Fruit fly (Drosophila melanogaster) whole organism, wandering third instar larva: Measurements from ENCODE around the gene CG13949.

Source experiments
- Abd-B ChIP-seq: fragments of >200 bp; optimal IDR thresholded peaks from 2 replicates; lab custom pipeline; 2017; ENCODE audit warnings: missing biosample characterization, missing genetic modification characterization
- CG32264 ChIP-seq: fragments of 200-800 bp; sonication (Bioruptor generic); optimal IDR thresholded peaks from 2 replicates; lab custom pipeline; 2016; ENCODE audit warnings: missing biosample characterization, missing genetic modification characterization
- CG9705 ChIP-seq: fragments of 200-800 bp; sonication (Bioruptor generic); optimal IDR thresholded peaks from 2 replicates; lab custom pipeline; 2018; ENCODE audit warnings: missing biosample characterization, mild to moderate bottlenecking, missing genetic modification characterization
- CrebA ChIP-seq: fragments of 200-800 bp; sonication (Bioruptor generic); optimal IDR thresholded peaks from 2 replicates; lab custom pipeline; 2016; ENCODE audit warnings: missing biosample characterization, mild to moderate bottlenecking, missing genetic modification characterization, borderline replicate concordance
- Dfd ChIP-seq: fragments of >200 bp; optimal IDR thresholded peaks from 2 replicates; lab custom pipeline; 2017; ENCODE audit warnings: missing biosample characterization, missing genetic modification characterization
- Dif ChIP-seq: fragments of 200-275, 200-300 bp; sonication (Bioruptor generic); optimal IDR thresholded peaks from 2 replicates; lab custom pipeline; 2018; ENCODE audit warnings: missing biosample characterization, missing genetic modification characterization; ENCODE audit not compliant: partially characterized antibody
- GATAd ChIP-seq: sonication (Bioruptor generic); optimal IDR thresholded peaks from 2 replicates; lab custom pipeline; 2016; ENCODE audit warnings: missing biosample characterization, missing genetic modification characterization
- HLH106 ChIP-seq: fragments of 200-800 bp; optimal IDR thresholded peaks from 3 replicates; lab custom pipeline; 2019; ENCODE audit warnings: missing biosample characterization, mild to moderate bottlenecking, missing genetic modification characterization, moderate library complexity
- Hnf4 ChIP-seq: fragments of 200-800 bp; sonication (Bioruptor generic); optimal IDR thresholded peaks from 2 replicates; lab custom pipeline; 2016; ENCODE audit warnings: missing biosample characterization, mild to moderate bottlenecking, missing genetic modification characterization
- Hr78 ChIP-seq: fragments of >200 bp; optimal IDR thresholded peaks from 2 replicates; lab custom pipeline; 2017; ENCODE audit warnings: missing biosample characterization, missing genetic modification characterization
- Hr83 ChIP-seq: fragments of 200-300 bp; sonication (Bioruptor generic); optimal IDR thresholded peaks from 2 replicates; lab custom pipeline; 2016; ENCODE audit warnings: missing biosample characterization, mild to moderate bottlenecking, missing genetic modification characterization, moderate library complexity; ENCODE audit not compliant: poor library complexity, severe bottlenecking
- Jra ChIP-seq: sonication (Bioruptor generic); optimal IDR thresholded peaks from 2 replicates; lab custom pipeline; 2016; ENCODE audit warnings: missing biosample characterization, missing genetic modification characterization
- Mio ChIP-seq: sonication (Bioruptor generic); optimal IDR thresholded peaks from 2 replicates; lab custom pipeline; 2016; ENCODE audit warnings: missing biosample characterization, missing genetic modification characterization
- Myc ChIP-seq: fragments of >200 bp; optimal IDR thresholded peaks from 2 replicates; lab custom pipeline; 2017
- N ChIP-seq: fragments of >200 bp; optimal IDR thresholded peaks from 2 replicates; lab custom pipeline; 2018; ENCODE audit warnings: missing biosample characterization, missing external identifiers, missing genetic modification characterization
- OdsH ChIP-seq: fragments of 200-800 bp; sonication (Bioruptor generic); optimal IDR thresholded peaks from 2 replicates; lab custom pipeline; 2016; ENCODE audit warnings: missing biosample characterization, mild to moderate bottlenecking, missing genetic modification characterization
- Rel ChIP-seq, 2 experiments: fragments of 200-800 bp; sonication (Bioruptor generic) in 1 of 2; optimal IDR thresholded peaks; 2 replicates in 1 of 2; 3 replicates in 1 of 2; lab custom pipeline; 2016 to 2019; ENCODE audit warnings: mild to moderate bottlenecking in 2 of 2, missing biosample characterization in 2 of 2, missing genetic modification characterization in 2 of 2, moderate library complexity in 1 of 2
- Sp1 ChIP-seq: fragments of 200-800 bp; sonication (Bioruptor generic); optimal IDR thresholded peaks from 3 replicates; lab custom pipeline; 2019; ENCODE audit warnings: missing biosample characterization, mild to moderate bottlenecking, missing genetic modification characterization, moderate library complexity
- Vsx2 ChIP-seq: fragments of 200-300, 225-300 bp; sonication (Bioruptor generic); optimal IDR thresholded peaks from 2 replicates; lab custom pipeline; 2018; ENCODE audit warnings: missing biosample characterization, missing genetic modification characterization; ENCODE audit not compliant: partially characterized antibody
- br ChIP-seq: fragments of 200-800 bp; sonication (Bioruptor generic); optimal IDR thresholded peaks from 2 replicates; lab custom pipeline; 2016; ENCODE audit warnings: missing biosample characterization, missing genetic modification characterization
- brk ChIP-seq: fragments of 200-800 bp; sonication (Bioruptor generic); optimal IDR thresholded peaks from 2 replicates; lab custom pipeline; 2016; ENCODE audit warnings: missing biosample characterization, mild to moderate bottlenecking, missing genetic modification characterization
- dl ChIP-seq, 2 experiments: fragments of 175-275, 200-275 bp in 1 of 2; fragments of 200-275 bp in 1 of 2; sonication (Bioruptor generic); optimal IDR thresholded peaks; lab custom pipeline; 2018; ENCODE audit warnings: mild to moderate bottlenecking in 2 of 2, missing biosample characterization in 2 of 2, missing genetic modification characterization in 2 of 2, moderate library complexity in 2 of 2; ENCODE audit not compliant: partially characterized antibody in 2 of 2, insufficient read depth in 1 of 2
- dmrt93B ChIP-seq: fragments of 200-800 bp; sonication (Bioruptor generic); optimal IDR thresholded peaks from 2 replicates; lab custom pipeline; 2018; ENCODE audit warnings: missing biosample characterization, mild to moderate bottlenecking, missing genetic modification characterization
- dsf ChIP-seq: sonication (Bioruptor generic); optimal IDR thresholded peaks from 2 replicates; lab custom pipeline; 2016; ENCODE audit warnings: missing biosample characterization, missing genetic modification characterization, borderline replicate concordance
- ey ChIP-seq: fragments of 200-800 bp; sonication (Bioruptor generic); optimal IDR thresholded peaks from 2 replicates; lab custom pipeline; 2016; ENCODE audit warnings: missing biosample characterization, missing genetic modification characterization
- foxo ChIP-seq, 2 experiments: fragments of 200-800 bp; sonication (Bioruptor generic); optimal IDR thresholded peaks; 2 replicates in 1 of 2; 3 replicates in 1 of 2; lab custom pipeline; 2016 to 2017; ENCODE audit warnings: missing biosample characterization in 2 of 2, missing genetic modification characterization in 2 of 2
- fru ChIP-seq: fragments of 200-800 bp; sonication (Bioruptor generic); optimal IDR thresholded peaks from 3 replicates; lab custom pipeline; 2016; ENCODE audit warnings: missing biosample characterization, mild to moderate bottlenecking, missing genetic modification characterization
- h ChIP-seq: fragments of 200-800 bp; sonication (Bioruptor generic); optimal IDR thresholded peaks from 3 replicates; lab custom pipeline; 2016; ENCODE audit warnings: missing biosample characterization, mild to moderate bottlenecking, missing genetic modification characterization
- jim ChIP-seq: fragments of 175-275, 200-325 bp; sonication (Bioruptor generic); optimal IDR thresholded peaks from 2 replicates; lab custom pipeline; 2016; ENCODE audit warnings: missing biosample characterization, mild to moderate bottlenecking, missing genetic modification characterization
- lola ChIP-seq: fragments of >200 bp; optimal IDR thresholded peaks from 2 replicates; lab custom pipeline; 2017; ENCODE audit warnings: missing biosample characterization, missing genetic modification characterization
- pan ChIP-seq: fragments of >200 bp; optimal IDR thresholded peaks from 2 replicates; lab custom pipeline; 2017
- psq ChIP-seq: fragments of 200-800 bp; sonication (Bioruptor generic); optimal IDR thresholded peaks from 3 replicates; lab custom pipeline; 2017; ENCODE audit warnings: missing biosample characterization, mild to moderate bottlenecking, missing genetic modification characterization, moderate library complexity
- rgr ChIP-seq: fragments of 200-800 bp; sonication (Bioruptor generic); optimal IDR thresholded peaks from 3 replicates; lab custom pipeline; 2016; ENCODE audit warnings: missing biosample characterization, mild to moderate bottlenecking, missing genetic modification characterization
- sage ChIP-seq: fragments of 200-800 bp; sonication (Bioruptor generic); optimal IDR thresholded peaks from 2 replicates; lab custom pipeline; 2016; ENCODE audit warnings: missing biosample characterization, mild to moderate bottlenecking, missing genetic modification characterization
- sv ChIP-seq: fragments of 200-800 bp; sonication (Bioruptor generic); optimal IDR thresholded peaks from 3 replicates; lab custom pipeline; 2016; ENCODE audit warnings: missing biosample characterization, missing genetic modification characterization
- tai ChIP-seq: sonication (Bioruptor generic); optimal IDR thresholded peaks from 2 replicates; lab custom pipeline; 2016; ENCODE audit warnings: missing biosample characterization, missing genetic modification characterization
- usp ChIP-seq: fragments of >200 bp; optimal IDR thresholded peaks from 2 replicates; lab custom pipeline; 2017; ENCODE audit warnings: missing biosample characterization, missing genetic modification characterization
- woc ChIP-seq: sonication (Bioruptor generic); optimal IDR thresholded peaks from 2 replicates; lab custom pipeline; 2016; ENCODE audit warnings: missing biosample characterization, mild to moderate bottlenecking, missing genetic modification characterization

The CG13949 gene

dm6 chr2L:841708-842107 is 13.4 kb upstream of the CG13949 start:
- TF ChIP-seq OdsH (GFP tag; lab: Kevin White, UChicago), result peak; percentile 96
- TF ChIP-seq tai, result peak; percentile 95
- TF ChIP-seq Myc, result no peak
- no peak for TF ChIP-seq dl (GFP tag; optimal IDR thresholded peaks at IDR 0.05; lab: Kevin White, UChicago; ENCODE audit: insufficient read depth in 1 of 2, partially characterized antibody in 2 of 2)
- peak; percentile 97 for TF ChIP-seq HLH106
- TF ChIP-seq brk (GFP tag; lab: Kevin White, UChicago), result peak; percentile 86
- no peak for TF ChIP-seq jim (GFP tag; lab: Kevin White, UChicago)
- peak; percentile 85 for TF ChIP-seq GATAd
- peak; percentile 97 for TF ChIP-seq h
- TF ChIP-seq Dif (GFP tag; lab: Kevin White, UChicago), result no peak
- TF ChIP-seq psq (GFP tag; lab: Kevin White, UChicago), result peak; percentile 91
- TF ChIP-seq CG9705, result peak; percentile 94
- TF ChIP-seq Rel (GFP tag; optimal IDR thresholded peaks at IDR 0.05; lab: Kevin White, UChicago), result peak; percentile 87
- TF ChIP-seq Rel (tag; optimal IDR thresholded peaks at IDR 0.05; lab: Kevin White, UChicago), result peak; percentile 86
- peak; percentile 57 to 96 for TF ChIP-seq foxo (GFP tag; optimal IDR thresholded peaks at IDR 0.05; lab: Kevin White, UChicago)
- peak; percentile 64 for TF ChIP-seq sv (GFP tag; lab: Kevin White, UChicago)
- TF ChIP-seq lola (GFP tag; lab: Kevin White, UChicago), result no peak
- TF ChIP-seq Dfd (GFP tag; lab: Kevin White, UChicago), result no peak
- peak; percentile 95 for TF ChIP-seq fru
- no peak for TF ChIP-seq pan (lab: Kevin White, UChicago)
- TF ChIP-seq Jra, result peak; percentile 95
- TF ChIP-seq CG32264 (GFP tag; lab: Kevin White, UChicago), result peak; percentile 87
- TF ChIP-seq sage (GFP tag; lab: Kevin White, UChicago), result peak; percentile 91
- peak; percentile 97 for TF ChIP-seq br
- no peak for TF ChIP-seq Abd-B (GFP tag; lab: Kevin White, UChicago)
- TF ChIP-seq Hr83 (GFP tag; lab: Kevin White, UChicago), result peak; percentile 76
- TF ChIP-seq dsf (GFP tag; lab: Kevin White, UChicago), result peak; percentile 80
- TF ChIP-seq ey (GFP tag; lab: Kevin White, UChicago), result peak; percentile 93
- no peak for TF ChIP-seq N (GFP tag; lab: Kevin White, UChicago)
- no peak for TF ChIP-seq CrebA (GFP tag; lab: Kevin White, UChicago)
- no peak for TF ChIP-seq Hr78
- peak; percentile 97 for TF ChIP-seq Hnf4 (GFP tag; lab: Kevin White, UChicago)
- TF ChIP-seq Sp1, result peak; percentile 93
- no peak for TF ChIP-seq usp
- peak; percentile 96 for TF ChIP-seq rgr (GFP tag; lab: Kevin White, UChicago)
- no peak for TF ChIP-seq Vsx2 (GFP tag; lab: Kevin White, UChicago)
- TF ChIP-seq woc (GFP tag; lab: Kevin White, UChicago), result peak; percentile 86
- TF ChIP-seq Mio (GFP tag; lab: Kevin White, UChicago), result peak; percentile 87
- TF ChIP-seq dmrt93B, result peak; percentile 91

- TF ChIP-seq br, result no peak
- no peak for TF ChIP-seq dl (GFP tag; optimal IDR thresholded peaks at IDR 0.05; lab: Kevin White, UChicago; ENCODE audit: insufficient read depth in 1 of 2, partially characterized antibody in 2 of 2)
- TF ChIP-seq CG32264 (GFP tag; lab: Kevin White, UChicago), result no peak
- no peak for TF ChIP-seq Rel (GFP tag; optimal IDR thresholded peaks at IDR 0.05; lab: Kevin White, UChicago)
- TF ChIP-seq Rel (tag; optimal IDR thresholded peaks at IDR 0.05; lab: Kevin White, UChicago), result peak; percentile 64
Measured at dm6 chr2L:842873-843272, 12.3 kb upstream of the CG13949 start.

dm6 chr2L:843301-843700 is 11.8 kb upstream of the CG13949 start:
- TF ChIP-seq Hr83 (GFP tag; lab: Kevin White, UChicago) (no peak), h (no peak), dsf (GFP tag; lab: Kevin White, UChicago) (no peak), CG9705 (no peak), OdsH (GFP tag; lab: Kevin White, UChicago) (peak; percentile 1), Sp1 (no peak), jim (GFP tag; lab: Kevin White, UChicago) (no peak), fru (peak; percentile 9), psq (GFP tag; lab: Kevin White, UChicago) (no peak), HLH106 (peak; percentile 13), Myc (no peak), ey (GFP tag; lab: Kevin White, UChicago) (peak; percentile 4), br (peak; percentile 7), N (GFP tag; lab: Kevin White, UChicago) (no peak)
- TF ChIP-seq, all 38 proteins: peak for 5
